Fruit fly (Drosophila melanogaster): ENCODE results near the gene CG34164.

The CG34164 gene

DNA sequence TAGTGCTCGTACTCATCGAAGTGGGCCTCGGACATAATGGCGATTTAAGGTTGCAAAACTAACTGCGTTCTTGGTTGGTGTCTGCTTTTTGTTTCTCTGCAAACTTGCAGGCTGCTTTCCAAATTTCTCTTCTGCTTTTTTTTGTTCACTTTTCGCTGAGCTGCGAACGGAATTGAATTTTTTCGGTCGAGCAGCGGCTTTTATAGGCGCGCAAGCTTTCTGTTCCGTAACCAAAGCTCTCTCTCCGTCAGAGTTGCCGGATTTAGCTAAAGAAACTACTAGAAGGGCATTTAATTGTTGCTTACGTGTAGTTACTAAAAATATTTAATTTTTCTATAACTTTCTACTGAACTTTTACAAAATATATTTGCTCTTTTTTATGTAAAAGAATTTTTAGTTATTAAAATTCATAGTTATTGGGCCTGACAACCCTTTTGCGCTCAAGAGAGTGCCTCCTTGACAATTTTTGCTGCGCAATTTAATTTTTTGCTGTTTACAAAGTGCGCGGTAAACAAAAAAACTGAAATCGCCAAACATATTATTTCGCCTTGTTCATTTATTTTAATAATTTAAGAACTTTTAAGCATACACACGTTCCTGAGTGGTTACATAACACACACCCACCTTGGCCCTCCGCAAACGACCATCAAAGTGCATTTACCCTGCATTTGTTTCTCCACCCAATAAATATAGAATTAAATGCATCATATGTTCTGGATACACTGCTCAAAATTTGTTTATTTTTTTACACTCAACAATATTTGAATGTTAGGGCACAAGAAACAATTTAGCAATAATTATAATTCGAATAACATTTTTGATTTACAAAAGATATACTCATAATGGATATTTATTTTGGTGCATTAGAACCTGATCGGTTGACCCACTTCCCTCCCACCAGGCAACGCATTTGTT is 9.9 kb upstream of the CG34164 start, which contains the start of gene CG6770 (continued):
- TF ChIP-seq fu2 (GFP tag; optimal IDR thresholded peaks at IDR 0.05) (no peak), Eip74EF (GFP tag; optimal IDR thresholded peaks at IDR 0.05) (peak in 1 of 2 experiments; percentile 74), CG7987 (GFP tag; optimal IDR thresholded peaks at IDR 0.05) (peak; percentile 42), pan (optimal IDR thresholded peaks at IDR 0.05) (no peak), pan (GFP tag; optimal IDR thresholded peaks at IDR 0.05 in 1 of 2, IDR thresholded peaks at IDR 0.05 in 1 of 2) (peak in 1 of 2 experiments; percentile 90), Dek (tag; optimal IDR thresholded peaks at IDR 0.05) (peak; percentile 87), pb (GFP tag; optimal IDR thresholded peaks at IDR 0.05) (no peak), Rx (GFP tag; IDR thresholded peaks at IDR 0.05) (no peak), so (GFP tag; IDR thresholded peaks at IDR 0.05) (peak; percentile 83; the same call in 2 of the 3 replicates), dimm (GFP tag; IDR thresholded peaks at IDR 0.05) (peak; percentile 57), CG17802 (tag; optimal IDR thresholded peaks at IDR 0.05) (no peak), CTCF (GFP tag; optimal IDR thresholded peaks at IDR 0.05) (peak; percentile 35), disco-r (GFP tag; optimal IDR thresholded peaks at IDR 0.05) (no peak), stc (GFP tag; IDR thresholded peaks at IDR 0.05) (peak; percentile 89), Side (GFP tag; optimal IDR thresholded peaks at IDR 0.05) (peak; percentile 38), CG31388 (GFP tag; optimal IDR thresholded peaks at IDR 0.05) (peak; percentile 14)

DNA sequence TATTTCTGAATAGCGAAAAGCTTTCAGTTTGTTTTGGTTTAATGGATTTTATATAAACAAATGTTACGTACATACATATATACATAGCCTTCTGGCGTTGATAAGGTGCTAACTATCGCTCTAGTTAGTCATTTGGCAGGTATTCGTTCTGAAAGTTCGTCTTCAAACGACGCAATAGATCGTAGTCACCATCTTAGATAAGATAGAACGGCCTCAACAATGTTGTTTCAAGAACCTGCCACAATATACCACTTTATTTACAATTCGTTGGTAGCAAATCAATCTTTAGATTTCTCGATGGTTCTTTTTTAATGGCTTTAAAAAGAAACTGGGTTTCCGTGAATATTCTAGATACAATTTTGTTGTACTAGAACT is 9.3 kb upstream of the CG34164 start:
- TF ChIP-seq CG14441 (GFP tag; IDR thresholded peaks at IDR 0.05) (peak; percentile 34; the same call in 1 of the 2 replicates), prd (optimal IDR thresholded peaks at IDR 0.05) (no peak), prd (GFP tag; IDR thresholded peaks at IDR 0.05) (no peak), CG6765 (GFP tag; optimal IDR thresholded peaks at IDR 0.05) (no peak), CG9437 (GFP tag; optimal IDR thresholded peaks at IDR 0.05) (no peak), CG14860 (GFP tag; IDR thresholded peaks at IDR 0.05; ENCODE audit: partially characterized antibody) (no peak), maf-S (GFP tag; optimal IDR thresholded peaks at IDR 0.05) (no peak), CG6654 (GFP tag; optimal IDR thresholded peaks at IDR 0.05) (no peak), grn (GFP tag; optimal IDR thresholded peaks at IDR 0.05) (peak; percentile 98), vnd (GFP tag; IDR thresholded peaks at IDR 0.05; ENCODE audit: partially characterized antibody) (no peak), mirr (GFP tag; optimal IDR thresholded peaks at IDR 0.05) (peak; percentile 42), sug (tag; optimal IDR thresholded peaks at IDR 0.05) (peak; percentile 21), pita (GFP tag; optimal IDR thresholded peaks at IDR 0.05) (no peak), usp (GFP tag; optimal IDR thresholded peaks at IDR 0.05) (no peak), trh (GFP tag; optimal IDR thresholded peaks at IDR 0.05) (no peak), gce (GFP tag; IDR thresholded peaks at IDR 0.05) (no peak), CG12104 (GFP tag; optimal IDR thresholded peaks at IDR 0.05) (no peak), bab2 (GFP tag; optimal IDR thresholded peaks at IDR 0.05) (no peak), slp2 (GFP tag; optimal IDR thresholded peaks at IDR 0.05) (no peak), zfh1 (GFP tag; IDR thresholded peaks at IDR 0.05) (no peak), CG7786 (GFP tag; optimal IDR thresholded peaks at IDR 0.05) (no peak), mam (GFP tag; optimal IDR thresholded peaks at IDR 0.05) (no peak), chinmo (GFP tag; IDR thresholded peaks at IDR 0.05; ENCODE audit: partially characterized antibody) (no peak), sd (tag; optimal IDR thresholded peaks at IDR 0.05) (peak; percentile 98), CG6854 (GFP tag; optimal IDR thresholded peaks at IDR 0.05) (peak; percentile 29), CG17186 (GFP tag; optimal IDR thresholded peaks at IDR 0.05) (no peak), Hr51 (GFP tag; optimal IDR thresholded peaks at IDR 0.05) (no peak), CG13624 (GFP tag; optimal IDR thresholded peaks at IDR 0.05) (peak; percentile 75), repo (GFP tag; optimal IDR thresholded peaks at IDR 0.05) (no peak), Ada2b (GFP tag; IDR thresholded peaks at IDR 0.05) (no peak), kni (GFP tag; optimal IDR thresholded peaks at IDR 0.05) (no peak), CG18011 (GFP tag; optimal IDR thresholded peaks at IDR 0.05) (no peak), CG12155 (GFP tag; optimal IDR thresholded peaks at IDR 0.05) (no peak), bigmax (GFP tag; optimal IDR thresholded peaks at IDR 0.05) (no peak)
